Worm (Caenorhabditis elegans) whole organism, late embryonic: ENCODE results near the gene hpo-38.

Experiments used
- C08G9.2 ChIP-seq: sonication (generic microtip); optimal IDR thresholded peaks from 2 replicates; lab custom pipeline; 2016; ENCODE audit warnings: mild to moderate bottlenecking, missing genetic modification characterization, moderate library complexity, missing compliant biosample characterization
- C38D4.7 ChIP-seq: fragments of 200-800 bp; sonication (Bioruptor generic); optimal IDR thresholded peaks from 2 replicates; lab custom pipeline; 2018; ENCODE audit warnings: mild to moderate bottlenecking, missing genetic modification characterization, moderate library complexity, missing compliant biosample characterization
- K09A11.1 ChIP-seq: sonication (generic microtip); optimal IDR thresholded peaks from 2 replicates; lab custom pipeline; 2017; ENCODE audit warnings: antibody characterized with exemption, mild to moderate bottlenecking, missing genetic modification characterization, missing compliant biosample characterization; ENCODE audit not compliant: insufficient read depth
- T23F11.4 ChIP-seq: fragments of 200-800 bp; sonication (Bioruptor generic); optimal IDR thresholded peaks from 2 replicates; lab custom pipeline; 2018; ENCODE audit warnings: mild to moderate bottlenecking, missing genetic modification characterization, missing compliant biosample characterization
- ama-1 ChIP-seq: fragments of 150-350 bp; optimal IDR thresholded peaks from 2 replicates; lab custom pipeline; 2014
- ceh-18 ChIP-seq: sonication (generic microtip); optimal IDR thresholded peaks from 2 replicates; lab custom pipeline; 2016; ENCODE audit warnings: missing genetic modification characterization, missing compliant biosample characterization
- ceh-19 ChIP-seq: fragments of 200-800 bp; sonication (Bioruptor generic); optimal IDR thresholded peaks from 2 replicates; lab custom pipeline; 2018; ENCODE audit warnings: mild to moderate bottlenecking, missing genetic modification characterization, missing compliant biosample characterization
- ceh-2 ChIP-seq: sonication (generic microtip); optimal IDR thresholded peaks from 2 replicates; lab custom pipeline; 2016; ENCODE audit warnings: missing genotype, missing genetic modification characterization, missing compliant biosample characterization
- ceh-31 ChIP-seq: sonication (generic microtip); optimal IDR thresholded peaks from 2 replicates; lab custom pipeline; 2016; ENCODE audit warnings: missing genetic modification characterization, missing compliant biosample characterization
- ceh-34 ChIP-seq: sonication (generic microtip); optimal IDR thresholded peaks from 2 replicates; lab custom pipeline; 2016; ENCODE audit warnings: mild to moderate bottlenecking, missing genetic modification characterization, missing compliant biosample characterization
- ceh-45 ChIP-seq: fragments of 200-800 bp; sonication (Bioruptor generic); IDR thresholded peaks from 2 replicates; pipeline ENCODE4 v1.3.6; 2022; ENCODE audit warnings: missing genetic modification reagents, missing genetic modification characterization, missing compliant biosample characterization
- ceh-48 ChIP-seq: sonication (generic microtip); optimal IDR thresholded peaks from 2 replicates; lab custom pipeline; 2016; ENCODE audit warnings: missing genetic modification characterization, inconsistent platforms, missing compliant biosample characterization
- ceh-9 ChIP-seq: sonication (generic microtip); optimal IDR thresholded peaks from 2 replicates; lab custom pipeline; 2016; ENCODE audit warnings: mild to moderate bottlenecking, missing genetic modification characterization, inconsistent platforms, missing compliant biosample characterization
- che-1 ChIP-seq: sonication (generic microtip); optimal IDR thresholded peaks from 2 replicates; lab custom pipeline; 2016; ENCODE audit warnings: mild to moderate bottlenecking, missing genetic modification characterization, missing compliant biosample characterization
- dve-1 ChIP-seq: sonication (generic microtip); optimal IDR thresholded peaks from 2 replicates; lab custom pipeline; 2017; ENCODE audit warnings: antibody characterized with exemption, mild to moderate bottlenecking, missing genetic modification characterization, missing compliant biosample characterization
- elt-4 ChIP-seq: sonication (generic microtip); optimal IDR thresholded peaks from 2 replicates; lab custom pipeline; 2016; ENCODE audit warnings: missing genetic modification characterization, missing compliant biosample characterization
- eyg-1 ChIP-seq: sonication (generic microtip); optimal IDR thresholded peaks from 2 replicates; lab custom pipeline; 2016; ENCODE audit warnings: missing genotype, missing genetic modification characterization, missing compliant biosample characterization
- fax-1 ChIP-seq: sonication (generic microtip); optimal IDR thresholded peaks from 2 replicates; lab custom pipeline; 2016; ENCODE audit warnings: missing genotype, missing genetic modification characterization, missing compliant biosample characterization
- fkh-10 ChIP-seq: fragments of 150-350 bp; optimal IDR thresholded peaks from 2 replicates; lab custom pipeline; 2014; ENCODE audit warnings: missing biosample characterization, missing genetic modification reagents, missing genetic modification characterization
- fkh-6 ChIP-seq: sonication (generic microtip); optimal IDR thresholded peaks from 2 replicates; lab custom pipeline; 2016; ENCODE audit warnings: missing genetic modification characterization, missing compliant biosample characterization
- hlh-13 ChIP-seq: fragments of 200-800 bp; sonication (Bioruptor generic); optimal IDR thresholded peaks from 2 replicates; lab custom pipeline; 2018; ENCODE audit warnings: mild to moderate bottlenecking, missing genetic modification characterization, missing compliant biosample characterization
- hlh-15 ChIP-seq: sonication (generic microtip); optimal IDR thresholded peaks from 2 replicates; lab custom pipeline; 2016; ENCODE audit warnings: missing genetic modification characterization, missing compliant biosample characterization
- hlh-30 ChIP-seq: sonication (generic microtip); optimal IDR thresholded peaks from 2 replicates; lab custom pipeline; 2017; ENCODE audit warnings: antibody characterized with exemption, missing genetic modification characterization, missing compliant biosample characterization; ENCODE audit not compliant: insufficient read depth
- hlh-6 ChIP-seq: sonication (generic microtip); optimal IDR thresholded peaks from 2 replicates; lab custom pipeline; 2016; ENCODE audit warnings: missing genotype, missing genetic modification characterization, missing compliant biosample characterization
- mec-3 ChIP-seq: sonication (generic microtip); optimal IDR thresholded peaks from 2 replicates; lab custom pipeline; 2016; ENCODE audit warnings: borderline replicate concordance, missing genetic modification characterization, missing compliant biosample characterization
- nhr-232 ChIP-seq: sonication (generic microtip); optimal IDR thresholded peaks from 2 replicates; lab custom pipeline; 2016; ENCODE audit warnings: missing genetic modification characterization, missing compliant biosample characterization
- npax-4 ChIP-seq: sonication (generic microtip); optimal IDR thresholded peaks from 2 replicates; lab custom pipeline; 2016; ENCODE audit warnings: missing genetic modification characterization, missing compliant biosample characterization
- pag-3 ChIP-seq: sonication (generic microtip); optimal IDR thresholded peaks from 2 replicates; lab custom pipeline; 2016; ENCODE audit warnings: missing compliant biosample characterization, missing genetic modification characterization, borderline replicate concordance
- pax-1 ChIP-seq: fragments of 150-350 bp; optimal IDR thresholded peaks from 2 replicates; lab custom pipeline; 2014; ENCODE audit warnings: missing biosample characterization, missing genetic modification characterization
- pros-1 ChIP-seq: fragments of 150-350 bp; optimal IDR thresholded peaks from 2 replicates; lab custom pipeline; 2014; ENCODE audit warnings: missing biosample characterization, missing genetic modification reagents, missing genetic modification characterization
- rnt-1 ChIP-seq: sonication (generic microtip); optimal IDR thresholded peaks from 2 replicates; lab custom pipeline; 2016; ENCODE audit warnings: missing genetic modification characterization, missing compliant biosample characterization
- sox-2 ChIP-seq: fragments of 200-800 bp; sonication (Bioruptor generic); IDR thresholded peaks from 2 replicates; pipeline ENCODE4 v1.3.6; 2022; ENCODE audit warnings: missing genetic modification reagents, missing genetic modification characterization, missing compliant biosample characterization
- syd-9 ChIP-seq: sonication (generic microtip); optimal IDR thresholded peaks from 2 replicates; lab custom pipeline; 2016; ENCODE audit warnings: mild to moderate bottlenecking, missing genetic modification characterization, moderate library complexity, missing compliant biosample characterization
- ttx-3 ChIP-seq: sonication (generic microtip); optimal IDR thresholded peaks from 2 replicates; lab custom pipeline; 2016; ENCODE audit warnings: missing genetic modification reagents, missing genetic modification characterization, missing compliant biosample characterization
- unc-42 ChIP-seq: sonication (generic microtip); optimal IDR thresholded peaks from 2 replicates; lab custom pipeline; 2016; ENCODE audit warnings: missing genotype, missing genetic modification characterization, missing compliant biosample characterization
- unc-55 ChIP-seq: sonication (generic microtip); optimal IDR thresholded peaks from 2 replicates; lab custom pipeline; 2017; ENCODE audit warnings: missing biosample characterization, missing genetic modification reagents, missing genetic modification characterization
- zip-5 ChIP-seq: sonication (generic microtip); optimal IDR thresholded peaks from 2 replicates; lab custom pipeline; 2016; ENCODE audit warnings: missing genetic modification characterization, missing compliant biosample characterization

Gene hpo-38

DNA sequence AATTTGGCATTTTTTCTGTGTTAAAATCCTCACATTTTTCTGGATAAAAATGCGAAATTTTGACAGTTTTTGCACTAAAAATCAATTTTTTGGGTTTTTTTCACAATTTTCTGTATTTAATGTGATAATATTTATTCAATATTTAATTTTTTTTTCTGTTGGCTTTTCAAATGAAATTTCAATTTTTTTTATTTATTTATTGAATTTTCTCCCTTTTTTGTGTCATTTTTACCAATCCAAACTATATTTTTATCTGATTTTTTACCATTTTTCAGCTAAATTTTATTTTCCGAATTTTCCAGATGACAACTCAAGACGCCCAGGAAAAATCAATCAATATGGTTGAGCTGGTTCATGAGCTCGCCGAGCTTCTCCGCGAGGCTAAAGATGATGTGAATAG is 36.1 kb upstream of the hpo-38 start, which contains the start of gene F40G9.17:
Gene F40G9.17, plus strand, starts transcription at position 301 of the 400 bp plus-strand sequence.
- no peak for TF ChIP-seq C38D4.7 (GFP tag; lab: Kevin White, UChicago)
- TF ChIP-seq mec-3 (tag; lab: Kevin White, UChicago): no peak
- TF ChIP-seq ceh-19 (GFP tag; lab: Kevin White, UChicago): no peak
- TF ChIP-seq K09A11.1 (tag; lab: Kevin White, UChicago): no peak
- TF ChIP-seq elt-4 (tag; lab: Kevin White, UChicago): no peak
- no peak for TF ChIP-seq ceh-45 (GFP tag; lab: Robert Waterston, UW)
- no peak for TF ChIP-seq fkh-10 (GFP tag; lab: Kevin White, UChicago)
- TF ChIP-seq eyg-1 (tag; lab: Kevin White, UChicago): no peak

DNA sequence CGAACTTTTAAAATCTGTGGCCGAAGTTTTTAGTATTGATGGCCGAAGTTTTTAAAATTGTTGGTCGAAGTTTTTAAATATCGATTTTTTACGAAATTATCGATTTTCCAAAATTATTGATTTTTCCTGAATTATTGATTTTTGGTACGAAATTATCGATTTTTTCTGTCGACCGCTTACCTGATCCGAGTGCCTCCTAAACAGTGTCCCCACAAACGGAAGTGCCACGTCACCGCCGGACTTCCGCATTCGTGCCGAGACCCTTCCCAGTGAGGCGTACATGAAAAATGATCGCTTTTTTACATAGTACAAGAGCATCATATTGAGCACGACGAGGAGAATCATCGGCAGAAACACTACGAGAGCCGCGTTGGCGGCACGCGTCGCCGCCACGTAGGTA is 26.3 kb upstream of the hpo-38 start:
- TF ChIP-seq zip-5 (tag; lab: Kevin White, UChicago) (no peak), C08G9.2 (tag; lab: Kevin White, UChicago) (no peak), ceh-48 (tag; lab: Kevin White, UChicago) (peak; percentile 69), T23F11.4 (GFP tag; lab: Kevin White, UChicago) (no peak), hlh-30 (no peak), npax-4 (no peak)
- TF ChIP-seq, all 69 proteins: peak for 1

DNA sequence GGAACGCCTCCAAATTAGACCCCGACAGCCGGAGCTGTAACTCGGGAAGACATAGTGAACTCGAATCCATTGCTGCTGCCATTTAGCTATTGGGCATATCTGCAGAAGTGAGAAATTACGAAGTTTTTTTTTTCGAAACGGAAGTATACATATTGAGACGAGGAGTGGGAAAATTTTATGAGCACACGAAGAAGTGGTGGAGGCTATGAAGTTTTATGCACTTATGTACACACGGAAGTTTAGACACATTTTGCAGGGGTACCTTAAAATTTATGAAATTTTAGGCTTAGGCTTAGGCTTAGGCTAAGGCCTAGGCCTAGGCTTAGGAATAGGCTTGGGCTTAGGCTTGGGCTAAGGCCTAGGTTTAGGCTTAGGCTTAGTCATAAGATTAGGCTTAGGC is 23.2 kb upstream of the hpo-38 start, which contains the start of gene W10C4.1:
Gene W10C4.1, minus strand, starts transcription at position 101 of the 400 bp plus-strand sequence.
- TF ChIP-seq ceh-9 (tag; lab: Kevin White, UChicago): no peak
- no peak for TF ChIP-seq hlh-13 (GFP tag; lab: Kevin White, UChicago)
- no peak for TF ChIP-seq ceh-34
- no peak for TF ChIP-seq rnt-1 (tag; lab: Kevin White, UChicago)
- no peak for TF ChIP-seq K09A11.1 (tag; lab: Kevin White, UChicago)
- TF ChIP-seq fkh-6 (tag; lab: Kevin White, UChicago): no peak

DNA sequence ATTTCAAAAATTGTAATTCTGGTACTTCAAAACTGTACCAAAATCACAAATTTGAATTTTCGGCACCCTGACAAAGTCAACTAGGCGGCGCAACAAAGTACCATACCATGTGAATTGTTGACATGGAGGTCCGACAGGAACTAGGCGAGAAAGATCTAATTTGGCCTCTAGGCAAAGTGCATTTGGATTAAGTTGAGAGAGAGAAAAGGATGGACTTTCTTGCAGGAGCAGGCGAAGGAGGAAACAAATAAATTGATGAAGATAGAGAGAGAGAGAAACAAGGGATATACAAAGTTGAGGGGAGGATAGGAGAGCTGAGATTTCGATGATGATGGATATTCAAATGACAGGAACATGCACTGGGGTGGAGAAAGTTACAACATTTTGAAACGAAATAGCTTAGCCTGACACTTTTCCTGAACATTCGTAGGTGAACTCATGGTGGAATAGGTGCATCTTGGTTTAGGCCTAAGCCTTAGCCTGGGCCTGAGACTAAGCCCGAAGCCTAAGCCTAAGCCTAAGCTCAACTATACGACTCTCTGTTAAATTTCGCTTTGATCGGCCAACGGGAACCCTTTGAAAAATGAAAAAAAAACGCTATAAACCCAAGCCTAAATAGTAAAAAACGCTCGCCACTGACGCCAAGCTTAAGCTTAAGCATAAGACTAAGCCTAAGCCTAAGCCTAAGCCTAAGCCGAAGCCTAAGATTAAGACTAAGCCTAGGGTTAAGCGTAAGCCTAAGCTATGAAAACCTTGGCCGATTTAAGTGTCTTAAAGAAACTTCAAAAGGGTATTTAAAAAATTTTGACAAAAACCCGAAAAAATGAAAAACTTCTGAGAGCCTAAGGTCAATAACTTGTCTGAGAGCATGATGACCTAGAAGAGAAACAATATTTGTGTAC is 21.2 kb upstream of the hpo-38 start:
- TF ChIP-seq fkh-10 (GFP tag; lab: Kevin White, UChicago) (peak; percentile 72), unc-42 (peak; percentile 95), elt-4 (tag; lab: Kevin White, UChicago) (no peak), unc-55 (GFP tag; lab: Kevin White, UChicago) (peak; percentile 59), hlh-15 (tag; lab: Kevin White, UChicago) (no peak), ceh-18 (tag; lab: Kevin White, UChicago) (no peak), ceh-31 (tag; lab: Kevin White, UChicago) (peak; percentile 31)
- TF ChIP-seq, all 69 proteins: peak for 4

DNA sequence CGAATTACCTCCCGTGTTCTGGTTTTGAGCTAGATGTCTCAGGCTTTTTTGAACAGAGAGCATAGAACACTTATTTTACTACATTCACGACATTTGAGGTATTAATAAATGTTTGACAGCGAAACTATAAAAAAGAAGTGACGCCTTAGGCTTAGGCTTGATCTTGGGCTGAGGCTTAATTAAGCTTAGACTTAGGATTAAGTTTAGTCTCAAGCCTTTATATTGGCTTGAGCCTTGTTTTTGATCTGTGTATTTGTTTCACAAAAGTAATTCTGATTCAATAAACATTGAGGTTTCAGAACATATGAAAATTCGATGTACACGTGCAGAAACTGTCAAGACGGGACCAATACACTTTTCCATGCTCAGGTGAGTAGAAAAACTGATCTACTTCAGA is 20.5 kb upstream of the hpo-38 start, which contains the start of gene klp-20:
Gene klp-20, plus strand, starts transcription at position 298 of the 397 bp plus-strand sequence.
- TF ChIP-seq hlh-13 (GFP tag; lab: Kevin White, UChicago): no peak
- no peak for TF ChIP-seq syd-9 (tag; lab: Kevin White, UChicago)
- TF ChIP-seq ttx-3 (tag; lab: Kevin White, UChicago): no peak
- TF ChIP-seq fax-1 (tag; lab: Kevin White, UChicago): no peak
- no peak for TF ChIP-seq pax-1
- TF ChIP-seq sox-2: no peak
- TF ChIP-seq nhr-232 (tag; lab: Kevin White, UChicago): no peak
- no peak for TF ChIP-seq pros-1 (tag; lab: Kevin White, UChicago)
- no peak for TF ChIP-seq che-1
- TF ChIP-seq zip-5 (tag; lab: Kevin White, UChicago): no peak
- no peak for TF ChIP-seq pag-3 (tag; lab: Kevin White, UChicago)
- no peak for TF ChIP-seq ama-1
- no peak for TF ChIP-seq dve-1 (tag; lab: Kevin White, UChicago)
- no peak for TF ChIP-seq ceh-2 (tag; lab: Kevin White, UChicago)
- no peak for TF ChIP-seq hlh-6 (tag; lab: Kevin White, UChicago)
- no peak for TF ChIP-seq C08G9.2 (tag; lab: Kevin White, UChicago)
- no peak for TF ChIP-seq ceh-9 (tag; lab: Kevin White, UChicago)
